Fruit fly (Drosophila melanogaster) whole organism, embryonic: ENCODE data around the gene CG9173.

Source experiments
- CG13123 ChIP-seq: fragments of 200-800 bp; sonication (Bioruptor generic); optimal IDR thresholded peaks from 2 replicates; lab custom pipeline; 2016; ENCODE audit warnings: missing biosample characterization, missing genetic modification characterization
- CG8478 ChIP-seq: fragments of >200 bp; optimal IDR thresholded peaks from 2 replicates; lab custom pipeline; 2018
- CoRest ChIP-seq: fragments of 200-800 bp; sonication (Bioruptor generic); optimal IDR thresholded peaks from 3 replicates; lab custom pipeline; 2018; ENCODE audit warnings: missing biosample characterization, mild to moderate bottlenecking, missing genetic modification characterization, moderate library complexity
- Dip2 ChIP-seq: fragments of 200-800 bp; sonication (Bioruptor generic); IDR thresholded peaks from 2 replicates; pipeline ENCODE4 v1.3.6; 2022; ENCODE audit warnings: missing biosample characterization, missing genetic modification characterization
- MTF-1 ChIP-seq: fragments of 200-800 bp; sonication (Bioruptor generic); optimal IDR thresholded peaks from 2 replicates; lab custom pipeline; 2018; ENCODE audit warnings: missing biosample characterization, mild to moderate bottlenecking, missing genetic modification characterization, borderline replicate concordance
- yki ChIP-seq: fragments of >200 bp; optimal IDR thresholded peaks from 3 replicates; lab custom pipeline; 2018

DNA sequence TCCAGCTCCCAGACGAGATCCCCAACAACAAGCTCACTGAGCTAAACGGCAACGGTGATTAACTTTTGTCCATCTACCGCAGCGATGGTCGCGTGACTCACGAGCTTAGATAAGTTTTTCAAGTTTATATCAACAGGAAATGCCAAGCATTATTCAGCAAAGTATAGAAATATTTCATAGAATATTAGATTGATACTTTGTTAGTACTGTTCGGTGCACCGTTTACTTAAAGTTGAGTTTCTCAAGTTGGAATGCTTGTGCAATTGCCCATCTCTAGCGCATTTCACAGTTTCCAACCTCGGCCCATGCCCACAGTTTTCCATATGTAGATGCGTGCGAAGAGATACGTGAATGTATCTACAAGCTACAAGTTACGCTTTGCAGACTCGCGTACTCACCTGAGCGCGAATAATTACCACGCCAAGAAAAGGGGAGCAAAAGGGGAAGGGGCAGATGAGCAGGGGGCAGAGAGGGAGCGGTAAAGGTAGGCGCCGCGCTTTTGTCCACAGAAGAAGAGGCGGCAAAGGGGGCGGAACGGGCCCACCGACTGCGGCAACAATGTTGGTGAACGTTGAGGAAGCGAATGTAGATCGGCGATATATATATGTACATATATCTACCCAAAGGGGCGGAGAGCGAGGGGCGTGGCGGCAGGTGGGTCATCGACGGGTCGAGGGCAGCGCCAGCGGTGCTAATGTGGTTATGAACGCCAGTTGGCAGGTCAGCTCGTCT is 47.1 kb downstream of the CG9173 start:
- TF ChIP-seq CG8478 (lab: Kevin White, UChicago) (no peak), MTF-1 (no peak), CG13123 (GFP tag; lab: Kevin White, UChicago) (no peak), Dip2 (GFP tag; lab: Robert Waterston, UW) (no peak), CoRest (peak; percentile 39), yki (lab: Kevin White, UChicago) (no peak)
